Fruit fly (Drosophila melanogaster): Measurements from ENCODE around the gene IPIP.
A peak's percentile ranks its signal among the peaks of the same experiment; 100 is the strongest.

DNA sequence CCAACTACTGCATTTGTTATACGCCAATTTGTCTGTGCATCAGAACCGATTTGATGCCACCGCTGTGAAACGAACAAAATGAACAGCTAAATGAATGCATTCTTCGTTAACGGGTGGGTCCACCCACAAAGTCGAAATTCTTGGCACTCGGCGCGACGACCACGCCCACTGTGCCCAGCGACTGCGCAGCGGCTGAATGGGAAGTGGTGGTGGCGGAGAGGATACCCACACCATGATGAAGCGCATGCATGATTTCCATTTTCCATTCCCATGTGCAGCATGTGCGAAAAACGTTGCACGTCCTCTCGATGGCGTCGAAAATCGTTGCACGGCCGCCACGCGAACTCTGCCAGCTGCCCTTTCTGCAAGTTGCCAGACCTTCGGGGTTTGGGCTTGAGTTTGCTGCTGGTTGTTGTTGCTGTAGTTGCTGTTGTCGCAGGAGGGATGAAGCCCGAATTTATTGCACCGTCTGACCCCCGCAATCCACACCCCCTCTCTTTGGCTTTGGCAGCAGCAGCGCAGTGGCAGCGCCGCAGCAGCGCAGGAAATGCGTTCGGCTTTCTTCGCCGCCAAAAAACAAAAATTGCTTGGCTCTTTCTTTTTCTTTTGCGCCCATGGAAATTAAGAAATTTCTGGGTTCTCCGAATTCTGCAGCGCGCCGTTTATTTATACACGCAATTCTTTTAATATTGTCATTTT, 33.5 kb downstream of the IPIP start:
- TF ChIP-seq CG8478 (optimal IDR thresholded peaks at IDR 0.05) (no peak), pan (optimal IDR thresholded peaks at IDR 0.05) (no peak), EcR (GFP tag; optimal IDR thresholded peaks at IDR 0.05) (peak in 1 of 2 experiments; percentile 71), psq (optimal IDR thresholded peaks at IDR 0.05) (no peak), Dll (optimal IDR thresholded peaks at IDR 0.05) (no peak), usp (GFP tag; optimal IDR thresholded peaks at IDR 0.05) (no peak)

Measured in whole organism.